Fruit fly (Drosophila melanogaster) whole organism, embryonic: ENCODE data around the gene CG32712.

ENCODE experiments used
- Awh ChIP-seq: fragments of 200-800 bp; sonication (Bioruptor generic); IDR thresholded peaks from 2 replicates; pipeline ENCODE4, ENCODE4 v1.3.6; 2022; ENCODE audit warnings: missing biosample characterization, missing genetic modification characterization
- B-H1 ChIP-seq: fragments of 200-800 bp; sonication (Bioruptor generic); IDR thresholded peaks from 3 replicates; pipeline ENCODE4 v1.3.6; 2022; ENCODE audit warnings: missing biosample characterization, missing genetic modification characterization
- BtbVII ChIP-seq: fragments of 200-800 bp; sonication (Bioruptor generic); optimal IDR thresholded peaks from 3 replicates; lab custom pipeline; 2017; ENCODE audit warnings: missing biosample characterization, mild to moderate bottlenecking, missing genetic modification characterization
- CG10147 ChIP-seq: fragments of 200-800 bp; sonication (Bioruptor generic); optimal IDR thresholded peaks from 2 replicates; lab custom pipeline; 2019; ENCODE audit warnings: missing biosample characterization, mild to moderate bottlenecking, missing genetic modification characterization, moderate library complexity
- CG10274 ChIP-seq: fragments of 200-800 bp; sonication (Bioruptor generic); optimal IDR thresholded peaks from 3 replicates; lab custom pipeline; 2017; ENCODE audit warnings: missing biosample characterization, mild to moderate bottlenecking, missing genetic modification characterization
- CG10321 ChIP-seq: fragments of 200-800 bp; sonication (Bioruptor generic); IDR thresholded peaks from 2 replicates; pipeline ENCODE4 v1.3.6; 2022; ENCODE audit warnings: missing biosample characterization, missing genetic modification characterization
- CG11085 ChIP-seq: fragments of 200-800 bp; sonication (Bioruptor generic); IDR thresholded peaks from 2 replicates; pipeline ENCODE4 v1.3.6; 2022; ENCODE audit warnings: missing biosample characterization, missing genetic modification characterization
- CG11560 ChIP-seq: fragments of 200-800 bp; sonication (Bioruptor generic); IDR thresholded peaks from 3 replicates; pipeline ENCODE4 v1.3.6; 2022; ENCODE audit warnings: missing biosample characterization, missing genetic modification characterization
- CG11696 ChIP-seq: fragments of 200-800 bp; sonication (Bioruptor generic); IDR thresholded peaks from 2 replicates; pipeline ENCODE4 v1.3.6; 2022; ENCODE audit warnings: missing biosample characterization, missing genetic modification characterization
- CG11723 ChIP-seq: fragments of 200-800 bp; sonication (Bioruptor generic); optimal IDR thresholded peaks from 2 replicates; lab custom pipeline; 2017; ENCODE audit warnings: missing biosample characterization, mild to moderate bottlenecking, missing genetic modification characterization
- CG12155 ChIP-seq: fragments of 200-800 bp; sonication (Bioruptor generic); optimal IDR thresholded peaks from 3 replicates; lab custom pipeline; 2016; ENCODE audit warnings: missing biosample characterization, missing genetic modification characterization
- CG14667 ChIP-seq: fragments of 200-800 bp; sonication (Bioruptor generic); IDR thresholded peaks from 2 replicates; pipeline ENCODE4 v1.3.6; 2022; ENCODE audit warnings: missing biosample characterization, missing genetic modification characterization
- CG1602 ChIP-seq: fragments of 200-800 bp; sonication (Bioruptor generic); optimal IDR thresholded peaks from 3 replicates; lab custom pipeline; 2016; ENCODE audit warnings: missing biosample characterization, missing genetic modification characterization
- CG17829 ChIP-seq: fragments of 200-800 bp; optimal IDR thresholded peaks from 2 replicates; lab custom pipeline; 2019; ENCODE audit warnings: missing biosample characterization, mild to moderate bottlenecking, missing genetic modification characterization, moderate library complexity
- CG18619 ChIP-seq: fragments of 200-800 bp; sonication (Bioruptor generic); optimal IDR thresholded peaks from 3 replicates; lab custom pipeline; 2017; ENCODE audit warnings: missing biosample characterization, mild to moderate bottlenecking, missing genetic modification characterization
- CG18764 ChIP-seq: fragments of 200-800 bp; sonication (Bioruptor generic); optimal IDR thresholded peaks from 3 replicates; lab custom pipeline; 2016; ENCODE audit warnings: missing biosample characterization, missing genetic modification characterization
- CG5953 ChIP-seq: fragments of 200-800 bp; sonication (Bioruptor generic); IDR thresholded peaks from 2 replicates; pipeline ENCODE4 v1.3.6; 2022; ENCODE audit warnings: missing biosample characterization, missing genetic modification characterization
- CG9727 ChIP-seq: fragments of 200-800 bp; sonication (Bioruptor generic); optimal IDR thresholded peaks from 3 replicates; lab custom pipeline; 2017; ENCODE audit warnings: missing biosample characterization, mild to moderate bottlenecking, missing genetic modification characterization
- D19B ChIP-seq: fragments of 200-800 bp; sonication (Bioruptor generic); optimal IDR thresholded peaks from 2 replicates; lab custom pipeline; 2017; ENCODE audit warnings: missing biosample characterization, mild to moderate bottlenecking, missing genetic modification characterization
- Doc3 ChIP-seq: fragments of 200-800 bp; sonication (Bioruptor generic); IDR thresholded peaks from 3 replicates; pipeline ENCODE4 v1.3.6; 2022; ENCODE audit warnings: missing biosample characterization, missing genetic modification characterization; ENCODE audit not compliant: partially characterized antibody
- ERR ChIP-seq: fragments of 200-800 bp; sonication (Bioruptor generic); optimal IDR thresholded peaks from 2 replicates; lab custom pipeline; 2016; ENCODE audit warnings: missing biosample characterization, missing genetic modification characterization
- Gug ChIP-seq: fragments of 200-800 bp; sonication (Bioruptor generic); IDR thresholded peaks from 4 replicates; pipeline ENCODE4 v1.3.6; 2022; ENCODE audit warnings: missing biosample characterization, missing genetic modification characterization
- HmgZ ChIP-seq: fragments of 200-800 bp; sonication (Bioruptor generic); optimal IDR thresholded peaks from 2 replicates; lab custom pipeline; 2018; ENCODE audit warnings: missing biosample characterization, mild to moderate bottlenecking, missing genetic modification characterization
- Hr78 ChIP-seq, 2 experiments: fragments of 200-800 bp in 1 of 2; fragments of >200 bp in 1 of 2; sonication (Bioruptor generic) in 1 of 2; optimal IDR thresholded peaks; 2 replicates each; lab custom pipeline; 2017 to 2019; ENCODE audit warnings: missing biosample characterization in 2 of 2, missing genetic modification characterization in 2 of 2, mild to moderate bottlenecking in 1 of 2, moderate library complexity in 1 of 2
- ab ChIP-seq: fragments of 200-800 bp; sonication (Bioruptor generic); optimal IDR thresholded peaks from 2 replicates; lab custom pipeline; 2016; ENCODE audit warnings: missing biosample characterization, missing genetic modification characterization
- bowl ChIP-seq: fragments of 200-800 bp; sonication (Bioruptor generic); IDR thresholded peaks from 2 replicates; pipeline ENCODE4 v1.3.6; 2022; ENCODE audit warnings: missing biosample characterization, missing genetic modification characterization
- btn ChIP-seq: fragments of 200-800 bp; sonication (Bioruptor generic); optimal IDR thresholded peaks from 2 replicates; lab custom pipeline; 2016; ENCODE audit warnings: missing biosample characterization, missing genetic modification characterization
- cg ChIP-seq: fragments of 200-800 bp; sonication (Bioruptor generic); optimal IDR thresholded peaks from 3 replicates; lab custom pipeline; 2019; ENCODE audit warnings: missing biosample characterization, mild to moderate bottlenecking, missing genetic modification characterization, moderate library complexity
- chn ChIP-seq: fragments of 200-800 bp; sonication (Bioruptor generic); optimal IDR thresholded peaks from 2 replicates; lab custom pipeline; 2016; ENCODE audit warnings: missing biosample characterization, missing genetic modification characterization
- ci ChIP-seq: fragments of 200-800 bp; sonication (Bioruptor generic); IDR thresholded peaks from 3 replicates; pipeline ENCODE4 v1.3.6; 2022; ENCODE audit warnings: missing biosample characterization, missing genetic modification characterization
- crp ChIP-seq, 2 experiments: fragments of 200-800 bp; sonication (Bioruptor generic); optimal IDR thresholded peaks; 2 replicates in 1 of 2; 3 replicates in 1 of 2; lab custom pipeline; 2017; ENCODE audit warnings: missing biosample characterization in 2 of 2, missing genetic modification characterization in 2 of 2, mild to moderate bottlenecking in 1 of 2, moderate library complexity in 1 of 2
- danr ChIP-seq: fragments of 200-800 bp; sonication (Bioruptor generic); IDR thresholded peaks from 2 replicates; pipeline ENCODE4 v1.3.6; 2022; ENCODE audit warnings: missing biosample characterization, missing genetic modification characterization
- dimm ChIP-seq: fragments of 200-800 bp; sonication (Bioruptor generic); IDR thresholded peaks from 2 replicates; pipeline ENCODE4 v1.3.6; 2022; ENCODE audit warnings: missing biosample characterization, missing genetic modification characterization
- dm ChIP-seq: fragments of 200-800 bp; sonication (Bioruptor generic); optimal IDR thresholded peaks from 3 replicates; lab custom pipeline; 2016; ENCODE audit warnings: missing biosample characterization, missing genetic modification characterization
- en ChIP-seq: fragments of 200-800 bp; sonication (Bioruptor generic); optimal IDR thresholded peaks from 2 replicates; lab custom pipeline; 2016; ENCODE audit warnings: missing biosample characterization, missing genetic modification characterization
- esg ChIP-seq: fragments of 200-800 bp; sonication (Bioruptor generic); conservative IDR thresholded peaks from 2 replicates; pipeline ENCODE4 v1.3.6; 2022; ENCODE audit warnings: missing biosample characterization, missing genetic modification characterization
- fd96Cb ChIP-seq: fragments of 200-800 bp; sonication (Bioruptor generic); optimal IDR thresholded peaks from 2 replicates; lab custom pipeline; 2018; ENCODE audit warnings: missing biosample characterization, mild to moderate bottlenecking, missing genetic modification characterization, moderate library complexity
- fru ChIP-seq: fragments of >200 bp; optimal IDR thresholded peaks from 2 replicates; lab custom pipeline; 2017
- hkb ChIP-seq, 2 experiments: fragments of 200-800 bp in 1 of 2; fragments of >200 bp in 1 of 2; sonication (Bioruptor generic) in 1 of 2; IDR thresholded peaks in 1 of 2; optimal IDR thresholded peaks in 1 of 2; 2 replicates each; pipeline versions ENCODE4 v1.3.6 to Lab custom; 2017 to 2022; ENCODE audit warnings: missing biosample characterization in 1 of 2, missing genetic modification characterization in 1 of 2
- jing ChIP-seq: fragments of 200-800 bp; sonication (Bioruptor generic); optimal IDR thresholded peaks from 2 replicates; lab custom pipeline; 2018; ENCODE audit warnings: missing biosample characterization, mild to moderate bottlenecking, missing genetic modification characterization
- ken ChIP-seq: fragments of 200-800 bp; sonication (Bioruptor generic); IDR thresholded peaks from 3 replicates; pipeline ENCODE4 v1.3.6; 2022; ENCODE audit warnings: missing biosample characterization, missing genetic modification characterization
- nerfin-2 ChIP-seq: fragments of 200-800 bp; sonication (Bioruptor generic); IDR thresholded peaks from 2 replicates; pipeline ENCODE4 v1.3.6; 2022; ENCODE audit warnings: missing biosample characterization, missing genetic modification characterization; ENCODE audit not compliant: partially characterized antibody
- nom ChIP-seq: fragments of 200-800 bp; sonication (Bioruptor generic); optimal IDR thresholded peaks from 2 replicates; lab custom pipeline; 2017; ENCODE audit warnings: missing biosample characterization, missing genetic modification characterization, mild to moderate bottlenecking, moderate library complexity, missing genetic modification reagents
- odd ChIP-seq: fragments of 200-800 bp; sonication (Bioruptor generic); optimal IDR thresholded peaks from 2 replicates; lab custom pipeline; 2017; ENCODE audit warnings: missing biosample characterization, mild to moderate bottlenecking, missing genetic modification characterization
- p53 ChIP-seq: fragments of 200-800 bp; sonication (Bioruptor generic); optimal IDR thresholded peaks from 2 replicates; lab custom pipeline; 2016; ENCODE audit warnings: missing biosample characterization, missing genetic modification characterization
- schlank ChIP-seq: fragments of 200-800 bp; sonication (Bioruptor generic); optimal IDR thresholded peaks from 2 replicates; lab custom pipeline; 2018; ENCODE audit warnings: missing biosample characterization, mild to moderate bottlenecking, missing genetic modification characterization
- tna ChIP-seq: fragments of 200-800 bp; sonication (Bioruptor generic); IDR thresholded peaks from 2 replicates; pipeline ENCODE4 v1.3.6; 2022; ENCODE audit warnings: missing biosample characterization, missing genetic modification characterization; ENCODE audit not compliant: partially characterized antibody
- vnd ChIP-seq: fragments of 200-800 bp; sonication (Bioruptor generic); IDR thresholded peaks from 3 replicates; pipeline ENCODE4 v1.3.6; 2022; ENCODE audit warnings: missing biosample characterization, missing genetic modification characterization; ENCODE audit not compliant: partially characterized antibody
- z ChIP-seq: fragments of 200-800 bp; sonication (Bioruptor generic); IDR thresholded peaks from 3 replicates; pipeline ENCODE4 v1.3.6; 2022; ENCODE audit warnings: missing biosample characterization, missing genetic modification characterization

CG32712 gene

DNA sequence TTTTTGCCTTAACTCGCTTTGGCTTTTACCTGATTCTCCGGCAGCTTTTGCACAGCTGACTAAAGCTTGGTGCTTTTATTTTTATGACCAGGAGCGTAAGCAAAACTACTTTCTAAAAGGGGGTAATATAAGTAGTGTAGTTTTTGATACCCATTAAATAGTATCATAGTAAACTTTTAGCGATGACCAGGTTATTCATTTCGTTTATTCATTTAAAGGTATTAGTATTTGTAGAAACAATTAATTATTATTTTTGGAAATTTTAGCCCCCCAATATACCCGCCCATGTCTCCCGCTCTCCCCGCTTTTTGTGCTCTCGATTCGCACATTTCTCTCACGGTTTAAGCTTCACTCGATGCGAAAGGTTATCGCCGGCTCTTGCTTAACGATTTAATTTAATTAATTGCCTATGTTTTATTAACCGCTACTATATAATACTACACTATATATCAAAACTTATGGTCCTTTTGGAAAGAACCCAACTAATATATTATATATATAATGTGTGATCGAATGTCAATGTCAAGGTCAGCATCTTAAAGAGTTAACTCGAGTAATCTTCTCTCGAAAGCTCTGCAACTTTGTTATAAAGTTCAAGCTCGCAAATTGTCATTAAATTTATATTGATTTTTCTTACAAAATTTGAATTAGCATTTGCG, 30.9 kb upstream of the CG32712 start, which contains the start of gene Sptr (continued):
- TF ChIP-seq hkb (optimal IDR thresholded peaks at IDR 0.05; lab: Kevin White, UChicago) (no peak), hkb (GFP tag; IDR thresholded peaks at IDR 0.05; lab: Robert Waterston, UW) (peak; percentile 94), nerfin-2 (no peak), ci (GFP tag; lab: Robert Waterston, UW) (peak; percentile 88), odd (GFP tag; lab: Kevin White, UChicago) (peak; percentile 86), ken (peak; percentile 78), CG1602 (GFP tag; lab: Kevin White, UChicago) (peak; percentile 74), CG11723 (peak; percentile 68), p53 (GFP tag; lab: Kevin White, UChicago) (no peak), fd96Cb (tag; lab: Kevin White, UChicago) (peak; percentile 69), CG10321 (GFP tag; lab: Robert Waterston, UW) (peak; percentile 64; the same call in 1 of the 2 replicates), chn (GFP tag; lab: Kevin White, UChicago) (peak; percentile 50), nom (GFP tag; lab: Kevin White, UChicago) (peak; percentile 88), CG12155 (peak; percentile 82), tna (no peak), jing (GFP tag; lab: Kevin White, UChicago) (peak; percentile 66), CG11085 (GFP tag; lab: Robert Waterston, UW) (peak; percentile 83), CG11696 (peak; percentile 72), CG17829 (tag; lab: Kevin White, UChicago) (peak; percentile 80), z (GFP tag; lab: Robert Waterston, UW) (no peak), D19B (GFP tag; lab: Kevin White, UChicago) (peak; percentile 86), CG9727 (peak; percentile 86), BtbVII (GFP tag; lab: Kevin White, UChicago) (peak; percentile 93), CG11560 (tag; lab: Robert Waterston, UW) (peak; percentile 62; the same call in 2 of the 3 replicates), crp (GFP tag; optimal IDR thresholded peaks at IDR 0.05; lab: Kevin White, UChicago) (peak in 1 of 2 experiments; percentile 69), Doc3 (no peak), HmgZ (tag; lab: Kevin White, UChicago) (peak; percentile 91), CG18764 (peak; percentile 66), Awh (GFP tag; lab: Robert Waterston, UW) (peak; percentile 88), CG10147 (GFP tag; lab: Kevin White, UChicago) (peak; percentile 91), CG10274 (GFP tag; lab: Kevin White, UChicago) (peak; percentile 65), CG5953 (GFP tag; lab: Robert Waterston, UW) (peak; percentile 75), CG18619 (GFP tag; lab: Kevin White, UChicago) (peak; percentile 81), danr (GFP tag; lab: Robert Waterston, UW) (peak; percentile 85), Gug (GFP tag; lab: Robert Waterston, UW) (peak; percentile 76; the same call in 3 of the 4 replicates), vnd (no peak), cg (GFP tag; lab: Kevin White, UChicago) (no peak), dm (GFP tag; lab: Kevin White, UChicago) (peak; percentile 28), Hr78 (GFP tag; optimal IDR thresholded peaks at IDR 0.05; lab: Kevin White, UChicago) (peak in 1 of 2 experiments; percentile 63), ab (GFP tag; lab: Kevin White, UChicago) (no peak), btn (GFP tag; lab: Kevin White, UChicago) (no peak), B-H1 (GFP tag; lab: Robert Waterston, UW) (peak; percentile 81), ERR (peak; percentile 70), dimm (GFP tag; lab: Robert Waterston, UW) (peak; percentile 65), esg (GFP tag; lab: Robert Waterston, UW) (peak; percentile 85), bowl (GFP tag; lab: Robert Waterston, UW) (peak; percentile 84), schlank (peak; percentile 76), en (GFP tag; lab: Kevin White, UChicago) (peak; percentile 22), CG14667 (GFP tag; lab: Robert Waterston, UW) (peak; percentile 77), fru (lab: Kevin White, UChicago) (no peak)
